Fruit fly (Drosophila melanogaster): Measurements from ENCODE around the gene Gss2.
"Not testable (repeated sequence)": the region's sequence is repeated elsewhere in the genome, so short reads cannot be mapped to it uniquely, and the experiment has no call there.

The Gss2 gene

DNA sequence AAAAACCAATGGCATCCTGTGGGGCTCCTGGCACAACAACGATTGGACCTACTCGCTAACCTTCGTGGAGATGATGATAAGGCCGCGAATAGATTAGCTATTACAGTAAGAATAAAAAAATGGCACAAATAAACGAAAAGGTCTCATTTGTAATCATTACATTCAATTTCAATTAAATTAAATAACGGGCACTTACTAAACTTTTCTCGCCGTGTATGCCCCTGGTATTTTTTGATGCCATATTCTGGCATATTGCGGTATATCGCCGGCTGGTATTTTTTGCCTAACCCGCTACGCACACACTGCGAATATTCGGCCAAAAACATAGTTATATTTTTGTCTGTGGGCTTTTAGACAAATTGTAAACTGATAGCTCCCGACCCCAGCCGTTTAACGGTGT lies at the start of gene Gss2:
Gene Gss2, plus strand, starts transcription at position 301 of the 400 bp plus-strand sequence.
- not testable (repeated sequence) for TF ChIP-seq h, Myc, insv (optimal IDR thresholded peaks at IDR 0.05)

DNA sequence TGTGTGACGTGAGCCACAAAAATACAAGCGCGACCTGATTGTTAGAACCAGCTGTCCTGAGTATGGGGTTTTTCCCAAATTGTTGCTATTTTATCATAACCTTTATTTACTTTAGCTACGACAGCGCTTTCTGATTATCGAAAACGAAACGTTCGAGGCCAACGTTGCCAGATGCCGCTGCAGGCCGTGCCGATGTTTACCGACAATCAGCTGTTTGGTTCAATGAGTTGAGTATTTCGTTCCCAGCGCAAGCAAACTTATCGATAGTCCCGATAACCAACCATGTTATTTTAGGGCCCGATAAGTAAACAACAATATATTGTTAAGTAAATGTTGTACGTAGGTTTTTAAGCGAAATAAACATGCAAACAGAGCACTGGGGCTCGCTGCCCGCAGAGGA lies 49.3 kb upstream of the Gss2 start, which contains the start of the genes CG15814 and Spt7:
Gene CG15814, minus strand, starts transcription at position 164 of the 400 bp plus-strand sequence.
Gene Spt7, plus strand, starts transcription at position 282 of the 400 bp plus-strand sequence.
- TF ChIP-seq psq (optimal IDR thresholded peaks at IDR 0.05) (no peak), Myc (optimal IDR thresholded peaks at IDR 0.05) (no peak), Sin3A (optimal IDR thresholded peaks at IDR 0.05) (no peak), insv (optimal IDR thresholded peaks at IDR 0.05) (no peak), h (optimal IDR thresholded peaks at IDR 0.05) (peak; percentile 22), ttk (optimal IDR thresholded peaks at IDR 0.05) (no peak)

DNA sequence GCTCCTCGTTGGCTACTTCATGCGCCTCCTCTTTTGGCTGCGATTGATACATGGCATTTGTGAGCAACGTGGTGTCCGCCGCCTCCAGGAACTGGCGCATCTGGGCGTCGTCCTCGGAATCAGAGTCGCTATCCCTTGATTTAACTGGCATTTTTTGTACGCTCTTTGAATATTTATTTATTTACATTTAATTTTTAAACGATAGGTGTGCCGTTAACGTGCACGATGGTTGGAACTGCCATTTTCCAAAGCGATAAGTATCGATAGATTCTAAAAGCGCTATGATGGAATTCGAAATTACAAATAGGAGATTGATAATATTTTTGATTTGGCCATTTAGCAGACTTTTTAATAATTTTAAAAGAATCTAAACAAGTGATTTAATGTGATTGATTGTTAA lies 47.0 kb upstream of the Gss2 start, which contains the start of gene CG32554:
Gene CG32554, minus strand, starts transcription at position 229 of the 400 bp plus-strand sequence.
- TF ChIP-seq psq (optimal IDR thresholded peaks at IDR 0.05) (no peak), Sin3A (optimal IDR thresholded peaks at IDR 0.05) (no peak), h (optimal IDR thresholded peaks at IDR 0.05) (no peak), insv (optimal IDR thresholded peaks at IDR 0.05) (no peak), Myc (optimal IDR thresholded peaks at IDR 0.05) (no peak), ttk (optimal IDR thresholded peaks at IDR 0.05) (no peak)

DNA sequence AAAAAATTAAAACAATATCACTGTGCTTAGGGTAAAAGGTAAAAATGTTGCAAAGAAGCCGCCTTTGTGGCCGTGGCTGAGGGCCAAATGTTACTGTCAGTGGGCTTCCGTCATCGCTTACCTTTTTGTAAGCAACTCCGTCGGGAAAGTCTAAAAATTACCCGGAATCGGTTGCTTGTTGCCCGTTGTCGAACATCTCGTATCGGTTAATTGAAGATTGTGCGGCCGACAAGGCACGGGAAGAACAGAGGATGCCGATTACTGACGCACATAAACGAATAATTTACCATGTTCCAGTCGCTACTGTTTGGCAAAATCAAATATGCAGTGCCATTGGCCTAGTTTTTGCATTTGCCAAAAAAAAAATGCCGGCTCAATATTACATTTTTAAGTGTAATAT lies 43.5 kb upstream of the Gss2 start, which contains the start of gene Mco4:
Gene Mco4, minus strand, starts transcription at position 101 of the 400 bp plus-strand sequence.
- TF ChIP-seq insv (optimal IDR thresholded peaks at IDR 0.05) (no peak), psq (optimal IDR thresholded peaks at IDR 0.05) (no peak), Myc (optimal IDR thresholded peaks at IDR 0.05) (no peak), h (optimal IDR thresholded peaks at IDR 0.05) (no peak), ttk (optimal IDR thresholded peaks at IDR 0.05) (no peak), Sin3A (optimal IDR thresholded peaks at IDR 0.05) (no peak)

DNA sequence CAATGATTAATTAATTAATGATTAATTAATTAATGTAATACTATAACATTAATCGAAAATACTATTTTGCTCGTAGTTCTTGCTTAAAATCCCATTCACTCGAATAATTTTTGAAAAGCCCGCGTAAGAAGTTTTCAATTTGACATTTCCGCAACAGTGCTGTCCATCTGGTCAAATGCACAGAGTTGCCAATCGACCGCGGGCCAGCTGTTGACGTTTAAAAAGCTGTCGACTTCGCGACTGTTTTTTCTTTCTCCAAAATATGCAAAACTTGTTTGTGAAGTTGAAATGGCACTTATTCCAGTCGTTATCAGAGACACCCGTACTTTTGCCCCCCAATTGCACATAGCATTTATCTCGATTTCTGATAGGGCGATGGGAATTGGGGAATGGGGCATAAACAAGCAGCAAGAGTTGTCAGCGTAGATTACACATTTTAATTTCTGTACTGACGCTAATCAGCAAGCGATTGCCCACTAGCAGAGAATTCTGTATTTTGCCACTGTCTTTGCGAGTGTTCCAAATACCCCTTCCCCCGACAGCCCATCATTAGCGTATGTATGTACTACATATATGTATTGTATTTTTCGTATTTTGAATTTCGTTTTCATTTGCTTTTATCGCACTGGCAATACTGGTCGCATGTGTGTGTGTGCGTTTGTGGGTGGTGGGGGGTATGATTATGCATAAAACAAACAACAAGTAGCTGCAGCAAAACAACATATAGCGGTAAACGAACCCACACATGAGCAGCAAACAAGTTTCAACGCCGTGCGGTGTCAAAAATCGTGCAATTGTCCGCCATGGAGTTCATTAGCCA lies 42.8 kb upstream of the Gss2 start, which contains the start of gene Srx:
Gene Srx, plus strand, starts transcription at position 517 of the 820 bp plus-strand sequence.
- TF ChIP-seq insv (optimal IDR thresholded peaks at IDR 0.05) = no peak
- TF ChIP-seq ttk (optimal IDR thresholded peaks at IDR 0.05) = no peak
- no peak for TF ChIP-seq Sin3A (optimal IDR thresholded peaks at IDR 0.05)
- TF ChIP-seq Myc (optimal IDR thresholded peaks at IDR 0.05) = no peak
- no peak for TF ChIP-seq psq (optimal IDR thresholded peaks at IDR 0.05)
- no peak for TF ChIP-seq h (optimal IDR thresholded peaks at IDR 0.05)

DNA sequence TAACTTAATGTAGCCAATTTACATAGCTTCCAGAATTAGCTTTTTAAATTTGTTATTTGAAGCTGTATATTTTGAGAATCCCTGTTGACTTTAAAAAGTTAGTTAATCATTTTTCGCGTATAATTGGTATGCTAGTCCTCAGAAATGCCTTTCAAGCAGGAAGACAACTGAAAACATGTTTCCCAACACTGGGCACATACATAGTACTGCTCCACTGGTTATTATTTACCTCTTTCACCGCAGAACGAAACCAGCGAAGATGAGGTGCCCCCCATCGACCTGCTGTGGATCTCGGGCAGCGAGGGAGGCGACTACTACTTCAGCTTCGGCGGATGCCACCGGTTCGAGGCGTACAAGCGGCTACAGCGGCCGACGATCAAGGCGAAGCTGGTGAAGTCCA lies 41.7 kb upstream of the Gss2 start:
- no peak for TF ChIP-seq ttk (optimal IDR thresholded peaks at IDR 0.05)
- TF ChIP-seq h (optimal IDR thresholded peaks at IDR 0.05) = no peak
- no peak for TF ChIP-seq Myc (optimal IDR thresholded peaks at IDR 0.05)
- TF ChIP-seq psq (optimal IDR thresholded peaks at IDR 0.05) = no peak
- TF ChIP-seq Sin3A (optimal IDR thresholded peaks at IDR 0.05) = no peak
- no peak for TF ChIP-seq insv (optimal IDR thresholded peaks at IDR 0.05)

DNA sequence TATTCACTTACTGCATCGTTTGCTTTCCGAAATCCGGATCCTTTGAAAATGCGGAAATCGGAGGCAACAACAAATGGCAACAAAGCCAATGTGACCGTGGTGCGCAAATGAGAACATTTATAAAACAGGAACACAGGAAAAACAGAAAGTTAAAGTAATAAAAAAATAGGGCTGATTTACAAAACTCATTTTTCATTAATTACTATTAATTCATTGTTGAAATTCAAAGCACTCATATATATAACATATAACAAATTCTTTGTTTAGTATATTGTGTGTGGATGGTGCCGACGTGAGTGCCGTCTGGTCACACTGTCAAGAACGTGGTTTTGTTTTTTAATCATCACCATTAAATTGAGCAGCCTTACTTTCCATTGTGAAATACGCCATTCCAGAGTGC lies 38.8 kb upstream of the Gss2 start, which contains the start of the genes Arp8 and CG6769:
Gene Arp8, minus strand, starts transcription at position 90 of the 400 bp plus-strand sequence.
Gene CG6769, plus strand, starts transcription at position 292 of the 400 bp plus-strand sequence.
- TF ChIP-seq insv (optimal IDR thresholded peaks at IDR 0.05) (no peak), Myc (optimal IDR thresholded peaks at IDR 0.05) (no peak), Sin3A (optimal IDR thresholded peaks at IDR 0.05) (no peak), psq (optimal IDR thresholded peaks at IDR 0.05) (no peak), ttk (optimal IDR thresholded peaks at IDR 0.05) (no peak), h (optimal IDR thresholded peaks at IDR 0.05) (no peak)

DNA sequence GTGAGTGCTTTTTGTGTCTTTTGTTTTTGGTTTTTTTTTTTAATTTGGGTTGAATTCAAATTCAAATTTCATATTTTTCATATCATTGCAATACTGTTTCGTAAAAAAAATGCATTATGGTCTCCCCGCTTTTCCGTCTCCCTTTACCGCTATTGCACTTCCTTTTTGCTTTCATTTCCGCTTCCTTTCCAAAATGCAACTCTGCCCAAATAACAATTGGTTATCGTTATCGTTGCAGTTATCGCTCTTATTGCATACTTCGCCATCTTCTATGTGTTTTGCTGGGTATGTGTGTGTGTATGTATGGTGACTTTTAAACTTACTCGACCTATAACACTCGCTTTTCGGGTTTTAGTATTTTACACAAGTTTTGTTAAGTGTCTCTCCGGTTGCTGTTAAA lies 34.4 kb upstream of the Gss2 start:
- TF ChIP-seq psq (optimal IDR thresholded peaks at IDR 0.05) = no peak
- no peak for TF ChIP-seq Myc (optimal IDR thresholded peaks at IDR 0.05)
- TF ChIP-seq Sin3A (optimal IDR thresholded peaks at IDR 0.05) = no peak
- no peak for TF ChIP-seq h (optimal IDR thresholded peaks at IDR 0.05)
- no peak for TF ChIP-seq insv (optimal IDR thresholded peaks at IDR 0.05)
- no peak for TF ChIP-seq ttk (optimal IDR thresholded peaks at IDR 0.05)

DNA sequence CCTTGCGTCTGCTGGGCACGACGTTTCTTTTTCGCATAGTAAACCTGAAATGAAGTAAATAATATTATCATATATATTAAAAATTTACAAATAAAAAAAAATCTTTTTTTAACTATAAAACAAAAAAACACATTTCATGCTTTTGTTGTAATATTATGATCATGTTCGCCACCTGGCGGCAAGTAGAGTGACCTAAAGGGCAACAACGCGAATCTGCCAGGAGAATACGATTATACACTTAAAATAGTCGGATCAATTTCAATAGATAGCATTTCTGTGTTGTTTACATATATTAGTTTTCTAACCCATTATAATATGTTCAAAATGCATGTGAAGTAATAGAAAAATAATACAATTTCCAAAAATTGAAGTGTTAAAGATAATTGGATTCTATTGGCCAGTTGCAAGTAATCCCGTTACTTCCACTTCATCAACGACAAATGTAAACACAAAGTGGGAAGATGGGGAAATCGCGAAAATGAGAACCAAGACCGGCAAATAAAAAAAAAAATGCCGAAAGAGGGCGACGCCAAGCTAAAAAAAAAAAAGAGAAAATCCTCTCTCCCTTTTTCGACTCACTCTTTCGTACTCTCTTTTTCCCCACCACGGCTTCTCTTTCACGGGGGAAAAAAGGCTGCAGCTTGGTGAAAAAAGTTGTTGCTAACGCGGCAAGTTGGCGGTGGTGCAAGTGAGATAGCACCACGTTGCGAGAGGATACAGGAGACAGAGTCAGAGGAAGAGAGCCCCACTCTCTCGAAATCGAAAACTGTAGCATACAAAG lies 28.7 kb upstream of the Gss2 start:
- no peak for TF ChIP-seq h (optimal IDR thresholded peaks at IDR 0.05)
- TF ChIP-seq insv (optimal IDR thresholded peaks at IDR 0.05) = no peak
- no peak for TF ChIP-seq Myc (optimal IDR thresholded peaks at IDR 0.05)
- TF ChIP-seq Sin3A (optimal IDR thresholded peaks at IDR 0.05) = no peak
- no peak for TF ChIP-seq ttk (optimal IDR thresholded peaks at IDR 0.05)
- no peak for TF ChIP-seq psq (optimal IDR thresholded peaks at IDR 0.05)

DNA sequence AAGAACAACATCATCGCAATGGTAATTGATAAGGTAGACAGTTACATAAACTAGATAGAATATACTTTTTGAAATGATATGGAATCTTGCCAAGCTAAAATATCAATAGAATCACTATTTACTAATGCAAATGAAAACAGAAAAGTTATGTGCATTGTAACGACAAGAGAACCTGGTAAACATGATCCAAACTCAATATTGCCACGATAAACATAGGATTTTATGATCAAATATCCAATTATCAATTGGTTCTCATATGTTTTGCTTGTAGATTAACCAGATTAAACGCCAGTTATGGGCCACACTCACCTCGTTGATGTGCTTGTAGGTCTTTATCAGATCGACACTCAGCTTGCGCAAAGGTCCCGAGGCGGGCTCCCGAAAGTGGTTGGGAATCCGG lies 27.2 kb upstream of the Gss2 start:
- TF ChIP-seq h (optimal IDR thresholded peaks at IDR 0.05) (no peak), Myc (optimal IDR thresholded peaks at IDR 0.05) (no peak), Sin3A (optimal IDR thresholded peaks at IDR 0.05) (no peak), psq (optimal IDR thresholded peaks at IDR 0.05) (no peak), ttk (optimal IDR thresholded peaks at IDR 0.05) (no peak), insv (optimal IDR thresholded peaks at IDR 0.05) (no peak)

DNA sequence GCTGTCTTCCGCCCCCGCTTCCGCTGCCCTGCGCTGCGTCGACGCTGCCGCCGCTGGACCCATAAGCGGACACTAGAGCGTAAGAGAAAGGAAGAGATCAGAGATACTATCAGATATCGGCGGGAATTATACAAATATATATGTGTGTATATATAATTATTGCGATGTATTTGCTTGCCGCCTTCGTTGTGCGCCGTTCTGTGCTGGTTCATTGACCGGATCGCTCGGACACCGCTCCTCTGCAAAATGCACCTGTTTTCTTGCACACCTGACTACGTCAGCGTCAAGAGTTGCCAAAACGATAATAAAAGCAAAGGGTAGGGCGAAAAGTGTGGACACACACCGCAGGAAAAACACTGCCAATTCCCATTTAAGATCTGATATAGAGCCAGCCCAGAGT lies 26.2 kb upstream of the Gss2 start:
- TF ChIP-seq insv (optimal IDR thresholded peaks at IDR 0.05) = no peak
- TF ChIP-seq ttk (optimal IDR thresholded peaks at IDR 0.05) = no peak
- TF ChIP-seq Myc (optimal IDR thresholded peaks at IDR 0.05) = no peak
- no peak for TF ChIP-seq h (optimal IDR thresholded peaks at IDR 0.05)
- TF ChIP-seq psq (optimal IDR thresholded peaks at IDR 0.05) = no peak
- no peak for TF ChIP-seq Sin3A (optimal IDR thresholded peaks at IDR 0.05)

All from Kc167 (cell line).